Worm (Caenorhabditis elegans): ENCODE measurements around the gene Y54E2A.5.

Gene Y54E2A.5

ce11 chrII:14757711-14758110, at the start of gene Y54E2A.5:
TSS of gene Y54E2A.5 (minus strand) at chrII:14757811.
- TF ChIP-seq hlh-15 (tag; optimal IDR thresholded peaks at IDR 0.05) = no peak
- TF ChIP-seq ceh-48 (tag; optimal IDR thresholded peaks at IDR 0.05) = no peak
- no peak for TF ChIP-seq F13H6.1 (tag; optimal IDR thresholded peaks at IDR 0.05)
- TF ChIP-seq T23F11.4 (GFP tag; optimal IDR thresholded peaks at IDR 0.05) = no peak
- TF ChIP-seq ets-4 (tag; optimal IDR thresholded peaks at IDR 0.05) = no peak

DNA sequence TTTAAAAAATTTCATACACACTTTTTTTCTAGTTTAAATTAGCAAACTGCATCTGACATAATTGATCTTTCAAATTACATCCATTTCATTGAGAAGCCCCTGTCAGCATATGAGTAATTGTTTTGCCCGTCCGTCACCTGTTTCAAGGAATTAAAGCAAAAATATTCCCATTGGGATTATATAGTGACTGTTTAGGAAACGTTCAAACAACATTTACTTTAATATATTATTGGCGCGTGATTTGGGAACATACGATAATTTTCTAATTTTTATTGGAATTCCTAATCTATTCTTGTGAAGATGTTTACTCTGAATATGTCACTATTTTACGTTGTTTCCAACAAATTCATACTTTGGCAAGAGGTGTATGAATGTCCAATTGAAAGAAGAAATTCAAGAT, 48.1 kb upstream of the Y54E2A.5 start, which contains the start of gene srt-11:
Gene srt-11, plus strand, starts transcription at position 301 of the 400 bp plus-strand sequence.
- TF ChIP-seq odd-2 (tag; optimal IDR thresholded peaks at IDR 0.05) (no peak), ceh-48 (tag; optimal IDR thresholded peaks at IDR 0.05) (no peak)

DNA sequence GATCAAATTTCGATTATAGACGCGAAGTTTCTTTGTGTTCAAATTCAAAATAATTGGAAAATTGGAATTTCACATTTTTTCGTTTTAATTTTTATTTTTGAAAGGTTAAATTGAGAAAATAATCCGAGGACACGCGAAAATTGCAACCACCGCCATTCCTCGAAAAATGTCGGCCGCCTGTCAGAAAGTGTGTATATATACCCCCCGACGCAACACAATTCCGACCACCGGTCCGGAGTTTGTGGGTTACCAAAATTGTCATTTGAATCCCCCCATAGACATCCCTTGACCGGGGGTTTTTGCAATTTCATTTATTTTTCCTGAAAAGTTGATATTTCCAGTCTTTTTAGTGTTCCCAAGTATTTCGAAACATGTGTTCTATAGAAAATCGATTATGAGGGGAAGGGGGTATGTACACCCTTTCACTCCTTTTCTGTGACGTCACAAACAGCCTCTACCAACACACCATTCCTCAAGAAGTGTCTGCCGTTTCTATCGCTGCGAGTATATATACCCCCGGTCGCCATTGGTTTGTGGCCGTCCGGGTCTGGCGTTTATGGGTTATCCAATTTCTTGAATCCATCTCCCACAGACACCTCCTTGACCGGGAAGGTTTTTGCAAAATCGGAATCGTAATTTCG, 46.8 kb upstream of the Y54E2A.5 start, which contains the start of gene W01D2.3:
Gene W01D2.3, minus strand, starts transcription at position 51 of the 641 bp plus-strand sequence.
- TF ChIP-seq pros-1 (tag; optimal IDR thresholded peaks at IDR 0.05) (no peak), nhr-11 (tag; optimal IDR thresholded peaks at IDR 0.05) (no peak), hlh-8 (tag; optimal IDR thresholded peaks at IDR 0.05) (peak; percentile 63), ceh-30 (tag; optimal IDR thresholded peaks at IDR 0.05) (peak; percentile 32), ceh-22 (tag; optimal IDR thresholded peaks at IDR 0.05) (no peak), ceh-6 (GFP tag; optimal IDR thresholded peaks at IDR 0.05) (peak; percentile 89), ceh-48 (tag; optimal IDR thresholded peaks at IDR 0.05) (peak; percentile 89), nfya-1 (tag; optimal IDR thresholded peaks at IDR 0.05) (peak; percentile 73), tbx-7 (tag; optimal IDR thresholded peaks at IDR 0.05) (peak; percentile 71), ets-4 (tag; optimal IDR thresholded peaks at IDR 0.05) (peak; percentile 31), zip-5 (tag; optimal IDR thresholded peaks at IDR 0.05) (peak; percentile 71), nhr-232 (tag; optimal IDR thresholded peaks at IDR 0.05) (peak; percentile 91), elt-4 (tag; optimal IDR thresholded peaks at IDR 0.05) (peak; percentile 8), fax-1 (tag; optimal IDR thresholded peaks at IDR 0.05) (peak; percentile 84), dmd-4 (tag; optimal IDR thresholded peaks at IDR 0.05; ENCODE audit: borderline replicate concordance) (peak; percentile 87), che-1 (tag; optimal IDR thresholded peaks at IDR 0.05) (peak; percentile 94), ceh-31 (tag; optimal IDR thresholded peaks at IDR 0.05) (peak; percentile 90), ceh-24 (tag; optimal IDR thresholded peaks at IDR 0.05) (peak; percentile 71), tbx-2 (tag; optimal IDR thresholded peaks at IDR 0.05) (peak; percentile 93), K02D7.2 (tag; optimal IDR thresholded peaks at IDR 0.05) (peak; percentile 86), unc-86 (tag; optimal IDR thresholded peaks at IDR 0.05) (peak; percentile 90), ceh-34 (tag; optimal IDR thresholded peaks at IDR 0.05) (peak; percentile 96), hlh-6 (tag; optimal IDR thresholded peaks at IDR 0.05) (peak; percentile 94), K09A11.1 (tag; optimal IDR thresholded peaks at IDR 0.05; ENCODE audit: insufficient read depth) (peak; percentile 66), eyg-1 (tag; optimal IDR thresholded peaks at IDR 0.05) (peak; percentile 97), sox-4 (tag; optimal IDR thresholded peaks at IDR 0.05) (peak; percentile 90), C08G9.2 (tag; optimal IDR thresholded peaks at IDR 0.05) (peak; percentile 76), T23F11.4 (GFP tag; optimal IDR thresholded peaks at IDR 0.05) (peak; percentile 85), C38D4.7 (GFP tag; optimal IDR thresholded peaks at IDR 0.05) (peak; percentile 93), pha-2 (tag; optimal IDR thresholded peaks at IDR 0.05) (peak; percentile 92), ceh-19 (GFP tag; optimal IDR thresholded peaks at IDR 0.05) (peak; percentile 94), ceh-9 (tag; optimal IDR thresholded peaks at IDR 0.05) (peak; percentile 69), sdc-2 (tag; optimal IDR thresholded peaks at IDR 0.05) (peak; percentile 89), ceh-14 (tag; optimal IDR thresholded peaks at IDR 0.05) (peak; percentile 95), pat-9 (tag; optimal IDR thresholded peaks at IDR 0.05) (peak; percentile 88), ceh-45 (GFP tag; IDR thresholded peaks at IDR 0.05) (peak; percentile 56), pag-3 (tag; optimal IDR thresholded peaks at IDR 0.05; ENCODE audit: borderline replicate concordance) (peak; percentile 72), fkh-10 (GFP tag; optimal IDR thresholded peaks at IDR 0.05) (no peak), madf-2 (tag; optimal IDR thresholded peaks at IDR 0.05) (peak; percentile 91), ceh-2 (tag; optimal IDR thresholded peaks at IDR 0.05) (peak; percentile 87), F13H6.1 (tag; optimal IDR thresholded peaks at IDR 0.05) (peak; percentile 87), ttx-3 (tag; optimal IDR thresholded peaks at IDR 0.05) (peak; percentile 84), ceh-18 (tag; optimal IDR thresholded peaks at IDR 0.05) (peak; percentile 82), ahr-1 (tag; optimal IDR thresholded peaks at IDR 0.05) (peak; percentile 87), lim-6 (tag; optimal IDR thresholded peaks at IDR 0.05) (peak; percentile 81)

All from whole organism, late embryonic.